Worm (Caenorhabditis elegans): ENCODE measurements around the gene str-112.

DNA sequence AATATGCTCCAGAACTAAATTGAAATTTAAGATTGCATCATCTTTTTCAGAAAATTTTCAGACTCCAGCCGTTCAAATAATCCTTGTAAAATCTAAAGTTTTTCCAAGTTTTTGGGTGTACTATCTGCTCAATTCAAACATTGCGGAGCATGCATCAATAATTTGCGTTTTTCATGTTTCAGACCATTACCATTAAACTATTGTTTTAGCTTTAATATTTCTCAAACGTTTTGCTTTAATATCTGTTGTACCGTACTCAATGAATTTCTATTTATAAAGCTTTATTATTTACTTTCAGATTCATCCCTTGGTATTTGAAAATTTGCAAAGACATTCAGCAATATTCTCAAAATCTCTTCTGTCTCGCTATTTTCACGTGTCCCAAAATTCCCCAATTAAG, 35.0 kb downstream of the str-112 start, which contains the start of gene odr-2:
- TF ChIP-seq gmeb-1 (tag; optimal IDR thresholded peaks at IDR 0.05) (no peak), lin-13 (GFP tag; optimal IDR thresholded peaks at IDR 0.05) (no peak), lsy-2 (tag; optimal IDR thresholded peaks at IDR 0.05) (no peak), lin-11 (tag; optimal IDR thresholded peaks at IDR 0.05) (no peak)
